Fruit fly (Drosophila melanogaster) whole organism, prepupa: ENCODE measurements around the gene CG42238.

Experiments
- Blimp-1 ChIP-seq: fragments of 200-800 bp; sonication (Bioruptor generic); optimal IDR thresholded peaks from 3 replicates; lab custom pipeline; 2017; ENCODE audit warnings: missing biosample characterization, missing genetic modification characterization, mild to moderate bottlenecking, moderate library complexity, missing genetic modification reagents
- CG10631 ChIP-seq: fragments of 200-800 bp; sonication (Bioruptor generic); optimal IDR thresholded peaks from 2 replicates; lab custom pipeline; 2016; ENCODE audit warnings: missing biosample characterization, missing genetic modification characterization
- CG11294 ChIP-seq: fragments of 200-800 bp; sonication (Bioruptor generic); IDR thresholded peaks from 2 replicates; pipeline ENCODE4 v1.3.6; 2022; ENCODE audit warnings: missing biosample characterization, missing genetic modification characterization
- CG11762 ChIP-seq: fragments of 200-800 bp; sonication (Bioruptor generic); optimal IDR thresholded peaks from 3 replicates; lab custom pipeline; 2016; ENCODE audit warnings: missing biosample characterization, missing genetic modification characterization; ENCODE audit not compliant: insufficient read depth
- CG11902 ChIP-seq: fragments of 200-800 bp; sonication (Bioruptor generic); optimal IDR thresholded peaks from 3 replicates; lab custom pipeline; 2016; ENCODE audit warnings: missing biosample characterization, missing genetic modification characterization
- CG1621 ChIP-seq: fragments of 200-800 bp; sonication (Bioruptor generic); optimal IDR thresholded peaks from 3 replicates; lab custom pipeline; 2018; ENCODE audit warnings: missing biosample characterization, mild to moderate bottlenecking, missing genetic modification characterization
- CG16779 ChIP-seq: fragments of 200-800 bp; sonication (Bioruptor generic); optimal IDR thresholded peaks from 3 replicates; lab custom pipeline; 2017; ENCODE audit warnings: missing biosample characterization, mild to moderate bottlenecking, missing genetic modification characterization
- CG3032 ChIP-seq: fragments of 200-800 bp; optimal IDR thresholded peaks from 2 replicates; lab custom pipeline; 2019; ENCODE audit warnings: missing biosample characterization, mild to moderate bottlenecking, missing genetic modification characterization, moderate library complexity
- CG32006 ChIP-seq: fragments of 200-800 bp; sonication (Bioruptor generic); optimal IDR thresholded peaks from 3 replicates; lab custom pipeline; 2017; ENCODE audit warnings: missing biosample characterization, mild to moderate bottlenecking, missing genetic modification characterization
- CG3919 ChIP-seq: fragments of 200-800 bp; sonication (Bioruptor generic); optimal IDR thresholded peaks from 3 replicates; lab custom pipeline; 2016; ENCODE audit warnings: missing biosample characterization, missing genetic modification characterization
- CG4318 ChIP-seq: fragments of 200-800 bp; sonication (Bioruptor generic); optimal IDR thresholded peaks from 3 replicates; lab custom pipeline; 2017; ENCODE audit warnings: missing biosample characterization, mild to moderate bottlenecking, missing genetic modification characterization
- CG6276 ChIP-seq: fragments of 200-800 bp; sonication (Bioruptor generic); optimal IDR thresholded peaks from 2 replicates; lab custom pipeline; 2017; ENCODE audit warnings: missing biosample characterization, mild to moderate bottlenecking, missing genetic modification characterization
- CG6792 ChIP-seq: fragments of 200-800 bp; sonication (Bioruptor generic); optimal IDR thresholded peaks from 3 replicates; lab custom pipeline; 2016; ENCODE audit warnings: missing biosample characterization, missing genetic modification characterization
- CG6808 ChIP-seq: fragments of 200-800 bp; sonication (Bioruptor generic); optimal IDR thresholded peaks from 3 replicates; lab custom pipeline; 2017; ENCODE audit warnings: missing biosample characterization, missing genetic modification characterization, mild to moderate bottlenecking, moderate library complexity, missing genetic modification reagents
- CG6854 ChIP-seq: fragments of 200-800 bp; sonication (Bioruptor generic); optimal IDR thresholded peaks from 2 replicates; lab custom pipeline; 2017; ENCODE audit warnings: missing biosample characterization, mild to moderate bottlenecking, missing genetic modification characterization
- CG7368 ChIP-seq: fragments of 200-800 bp; sonication (Bioruptor generic); optimal IDR thresholded peaks from 3 replicates; lab custom pipeline; 2016; ENCODE audit warnings: missing biosample characterization, missing genetic modification characterization
- CG8119 ChIP-seq: fragments of 200-800 bp; sonication (Bioruptor generic); IDR thresholded peaks from 3 replicates; pipeline ENCODE4 v1.3.6; 2022; ENCODE audit warnings: missing biosample characterization, missing genetic modification characterization
- CG8319 ChIP-seq: fragments of 200-800 bp; sonication (Bioruptor generic); optimal IDR thresholded peaks from 3 replicates; lab custom pipeline; 2016; ENCODE audit warnings: missing biosample characterization, missing genetic modification characterization
- CG9139 ChIP-seq: fragments of 200-800 bp; sonication (Bioruptor generic); optimal IDR thresholded peaks from 3 replicates; lab custom pipeline; 2017; ENCODE audit warnings: missing biosample characterization, mild to moderate bottlenecking, missing genetic modification characterization
- Eip75B ChIP-seq: fragments of 200-800 bp; sonication (Bioruptor generic); optimal IDR thresholded peaks from 3 replicates; lab custom pipeline; 2016; ENCODE audit warnings: missing biosample characterization, missing genetic modification characterization
- Eip78C ChIP-seq: fragments of 200-800 bp; sonication (Bioruptor generic); peaks from one replicate; lab custom pipeline; 2016; ENCODE audit warnings: missing biosample characterization, missing genetic modification characterization
- Eip93F ChIP-seq: fragments of 200-800 bp; sonication (Bioruptor generic); optimal IDR thresholded peaks from 2 replicates; lab custom pipeline; 2016; ENCODE audit warnings: missing biosample characterization, mild to moderate bottlenecking, missing genetic modification characterization
- Ets21C ChIP-seq: fragments of 200-800 bp; sonication (Bioruptor generic); optimal IDR thresholded peaks from 3 replicates; lab custom pipeline; 2016; ENCODE audit warnings: missing biosample characterization, missing genetic modification characterization
- Gug ChIP-seq: fragments of 200-800 bp; sonication (Bioruptor generic); IDR thresholded peaks from 2 replicates; pipeline ENCODE4 v1.3.6; 2022; ENCODE audit warnings: missing biosample characterization, missing genetic modification characterization
- Hr38 ChIP-seq: sonication (Bioruptor generic); optimal IDR thresholded peaks from 2 replicates; lab custom pipeline; 2016; ENCODE audit warnings: missing biosample characterization, missing genetic modification characterization
- Hr39 ChIP-seq: fragments of 200-800 bp; sonication (Bioruptor generic); optimal IDR thresholded peaks from 2 replicates; lab custom pipeline; 2016; ENCODE audit warnings: missing biosample characterization, missing genetic modification characterization
- Lpt ChIP-seq: fragments of 200-800 bp; sonication (Bioruptor generic); optimal IDR thresholded peaks from 3 replicates; lab custom pipeline; 2016; ENCODE audit warnings: missing biosample characterization, missing genetic modification characterization
- Met ChIP-seq: fragments of 200-800 bp; sonication (Bioruptor generic); optimal IDR thresholded peaks from 3 replicates; lab custom pipeline; 2016; ENCODE audit warnings: missing biosample characterization, missing genetic modification characterization
- Smox ChIP-seq: fragments of 200-800 bp; sonication (Bioruptor generic); optimal IDR thresholded peaks from 3 replicates; lab custom pipeline; 2016; ENCODE audit warnings: missing biosample characterization, missing genetic modification characterization
- Sox102F ChIP-seq: fragments of 200-800 bp; sonication (Bioruptor generic); optimal IDR thresholded peaks from 2 replicates; lab custom pipeline; 2016; ENCODE audit warnings: missing biosample characterization, mild to moderate bottlenecking, missing genetic modification characterization
- Sox14 ChIP-seq: fragments of 200-800 bp; sonication (Bioruptor generic); optimal IDR thresholded peaks from 3 replicates; lab custom pipeline; 2016; ENCODE audit warnings: missing biosample characterization, missing genetic modification characterization
- Sox15 ChIP-seq: fragments of 200-800 bp; sonication (Bioruptor generic); optimal IDR thresholded peaks from 3 replicates; lab custom pipeline; 2016; ENCODE audit warnings: missing biosample characterization, missing genetic modification characterization
- acj6 ChIP-seq: fragments of 200-800 bp; sonication (Bioruptor generic); optimal IDR thresholded peaks from 3 replicates; lab custom pipeline; 2016; ENCODE audit warnings: missing biosample characterization, missing genetic modification characterization
- cyc ChIP-seq: fragments of 200-800 bp; sonication (Bioruptor generic); optimal IDR thresholded peaks from 3 replicates; lab custom pipeline; 2016; ENCODE audit warnings: missing biosample characterization, missing genetic modification characterization
- dsx ChIP-seq: fragments of 200-800 bp; optimal IDR thresholded peaks from 3 replicates; lab custom pipeline; 2019; ENCODE audit warnings: missing biosample characterization, mild to moderate bottlenecking, missing genetic modification characterization, moderate library complexity; ENCODE audit not compliant: poor library complexity, severe bottlenecking
- eg ChIP-seq: fragments of 200-800 bp; sonication (Bioruptor generic); IDR thresholded peaks from 3 replicates; pipeline ENCODE4 v1.3.6; 2022; ENCODE audit warnings: missing biosample characterization, missing genetic modification characterization
- fd59A ChIP-seq: fragments of 200-800 bp; sonication (Bioruptor generic); optimal IDR thresholded peaks from 2 replicates; lab custom pipeline; 2017; ENCODE audit warnings: missing biosample characterization, mild to moderate bottlenecking, missing genetic modification characterization, missing genetic modification reagents
- fd85E ChIP-seq: fragments of 200-800 bp; sonication (Bioruptor generic); optimal IDR thresholded peaks from 3 replicates; lab custom pipeline; 2016; ENCODE audit warnings: missing biosample characterization, missing genetic modification characterization
- fkh ChIP-seq: fragments of 200-800 bp; sonication (Bioruptor generic); optimal IDR thresholded peaks from 3 replicates; lab custom pipeline; 2017; ENCODE audit warnings: missing biosample characterization, mild to moderate bottlenecking, missing genetic modification characterization, moderate library complexity
- lz ChIP-seq: fragments of 200-800 bp; sonication (Bioruptor generic); optimal IDR thresholded peaks from 3 replicates; lab custom pipeline; 2016; ENCODE audit warnings: missing biosample characterization, missing genetic modification characterization
- net ChIP-seq: fragments of 200-800 bp; sonication (Bioruptor generic); optimal IDR thresholded peaks from 3 replicates; lab custom pipeline; 2016; ENCODE audit warnings: missing biosample characterization, missing genetic modification characterization
- pdm3 ChIP-seq: fragments of 200-800 bp; sonication (Bioruptor generic); optimal IDR thresholded peaks from 3 replicates; lab custom pipeline; 2016; ENCODE audit warnings: missing biosample characterization, missing genetic modification characterization
- salr ChIP-seq, 2 experiments: fragments of 200-800 bp; sonication (Bioruptor generic); optimal IDR thresholded peaks; 3 replicates each; lab custom pipeline; 2016 to 2018; ENCODE audit warnings: missing biosample characterization in 2 of 2, missing genetic modification characterization in 2 of 2, mild to moderate bottlenecking in 1 of 2
- spab ChIP-seq: fragments of 200-800 bp; sonication (Bioruptor generic); optimal IDR thresholded peaks from 2 replicates; lab custom pipeline; 2017; ENCODE audit warnings: missing biosample characterization, mild to moderate bottlenecking, missing genetic modification characterization, missing genetic modification reagents
- ss ChIP-seq, 2 experiments: fragments of 200-800 bp; sonication (Bioruptor generic); optimal IDR thresholded peaks; 2 replicates in 1 of 2; 3 replicates in 1 of 2; lab custom pipeline; 2017 to 2018; ENCODE audit warnings: mild to moderate bottlenecking in 2 of 2, missing biosample characterization in 2 of 2, missing genetic modification characterization in 2 of 2, moderate library complexity in 1 of 2
- topi ChIP-seq: fragments of 200-800 bp; sonication (Bioruptor generic); optimal IDR thresholded peaks from 3 replicates; lab custom pipeline; 2016; ENCODE audit warnings: missing biosample characterization, missing genetic modification characterization
- vri ChIP-seq: fragments of 200-800 bp; sonication (Bioruptor generic); optimal IDR thresholded peaks from 3 replicates; lab custom pipeline; 2016; ENCODE audit warnings: missing biosample characterization, mild to moderate bottlenecking, missing genetic modification characterization

CG42238 gene

dm6 chr2L:21009310-21010119 lies 42.4 kb downstream of the CG42238 start (continued):
- TF ChIP-seq Gug (peak; percentile 91), Smox (GFP tag; lab: Kevin White, UChicago) (peak; percentile 98), spab (peak; percentile 99), Ets21C (GFP tag; lab: Kevin White, UChicago) (peak; percentile 96), fkh (no peak), eg (peak; percentile 94), dsx (GFP tag; lab: Kevin White, UChicago) (peak; percentile 97), topi (GFP tag; lab: Kevin White, UChicago) (peak; percentile 99), Blimp-1 (GFP tag; lab: Kevin White, UChicago) (peak; percentile 93)
- TF ChIP-seq, all 60 proteins: peak for 58

dm6 chr2L:21008613-21009012 lies 43.4 kb downstream of the CG42238 start:
- no peak for TF ChIP-seq Sox15 (GFP tag; lab: Kevin White, UChicago)
- peak; percentile 46 for TF ChIP-seq topi (GFP tag; lab: Kevin White, UChicago)
- no peak for TF ChIP-seq CG6808
- no peak for TF ChIP-seq spab
- no peak for TF ChIP-seq CG1621
- TF ChIP-seq fd59A: no peak
- TF ChIP-seq CG16779: no peak
- peak; percentile 38 for TF ChIP-seq Sox102F (GFP tag; lab: Kevin White, UChicago)
- TF ChIP-seq Hr38: no peak
- TF ChIP-seq net (GFP tag; lab: Kevin White, UChicago): no peak
- no peak for TF ChIP-seq vri (GFP tag; lab: Kevin White, UChicago)
- no peak for TF ChIP-seq ss (GFP tag; optimal IDR thresholded peaks at IDR 0.05; lab: Kevin White, UChicago)
- TF ChIP-seq CG11294 (GFP tag; lab: Robert Waterston, UW): no peak
- peak; percentile 61 for TF ChIP-seq Eip78C (GFP tag; lab: Kevin White, UChicago)
- TF ChIP-seq Ets21C (GFP tag; lab: Kevin White, UChicago): no peak
- TF ChIP-seq CG7368: no peak
- TF ChIP-seq Hr39: peak; percentile 46
- TF ChIP-seq cyc (GFP tag; lab: Kevin White, UChicago): peak; percentile 11
- TF ChIP-seq fd85E (GFP tag; lab: Kevin White, UChicago): no peak
- TF ChIP-seq CG3919 (GFP tag; lab: Kevin White, UChicago): no peak
- TF ChIP-seq dsx (GFP tag; lab: Kevin White, UChicago): no peak
- TF ChIP-seq CG6792 (GFP tag; lab: Kevin White, UChicago): no peak
- TF ChIP-seq CG11902 (GFP tag; lab: Kevin White, UChicago): no peak
- TF ChIP-seq lz (GFP tag; lab: Kevin White, UChicago): peak; percentile 40
- peak; percentile 19 for TF ChIP-seq Met (GFP tag; lab: Kevin White, UChicago)
- no peak for TF ChIP-seq Gug
- TF ChIP-seq pdm3 (GFP tag; lab: Kevin White, UChicago): peak; percentile 25
- TF ChIP-seq CG3032 (tag; lab: Kevin White, UChicago): peak; percentile 12
- peak; percentile 20 for TF ChIP-seq acj6 (GFP tag; lab: Kevin White, UChicago)
- no peak for TF ChIP-seq CG4318 (GFP tag; lab: Kevin White, UChicago)
- TF ChIP-seq Smox (GFP tag; lab: Kevin White, UChicago): peak; percentile 44
- no peak for TF ChIP-seq CG6276 (GFP tag; lab: Kevin White, UChicago)
- TF ChIP-seq CG8119 (GFP tag; lab: Robert Waterston, UW): no peak; the same call in 2 of the 3 replicates
- no peak for TF ChIP-seq Sox14 (GFP tag; lab: Kevin White, UChicago)
- TF ChIP-seq eg: no peak
- TF ChIP-seq CG6854 (GFP tag; lab: Kevin White, UChicago): no peak
- TF ChIP-seq CG10631 (GFP tag; lab: Kevin White, UChicago): peak; percentile 31
- TF ChIP-seq CG8319 (GFP tag; lab: Kevin White, UChicago): no peak
- TF ChIP-seq CG32006 (GFP tag; lab: Kevin White, UChicago): no peak
- TF ChIP-seq CG11762: no peak
- no peak for TF ChIP-seq salr (GFP tag; optimal IDR thresholded peaks at IDR 0.05; lab: Kevin White, UChicago)
- no peak for TF ChIP-seq Eip93F (GFP tag; lab: Kevin White, UChicago)
- TF ChIP-seq Eip75B: no peak
- no peak for TF ChIP-seq CG9139 (GFP tag; lab: Kevin White, UChicago)
- no peak for TF ChIP-seq Lpt (GFP tag; lab: Kevin White, UChicago)
